Worm (Caenorhabditis elegans): Measurements from ENCODE around the gene Y44A6D.6.
A peak's percentile ranks its signal among the peaks of the same experiment; 100 is the strongest.

ce11 chrV:20851847-20852386, 44.8 kb downstream of the Y44A6D.6 start, which contains the start of gene ndua-1:
- TF ChIP-seq pros-1 (tag; optimal IDR thresholded peaks at IDR 0.05) (no peak), F13H6.1 (tag; optimal IDR thresholded peaks at IDR 0.05) (no peak), ama-1 (optimal IDR thresholded peaks at IDR 0.05) (no peak), pqm-1 (tag; optimal IDR thresholded peaks at IDR 0.05) (no peak), Y22D7AL.16 (tag; optimal IDR thresholded peaks at IDR 0.05) (peak; percentile 31), pha-4 (tag; optimal IDR thresholded peaks at IDR 0.05) (no peak), T23F11.4 (GFP tag; optimal IDR thresholded peaks at IDR 0.05) (no peak), ceh-6 (GFP tag; optimal IDR thresholded peaks at IDR 0.05) (no peak)
